Worm (Caenorhabditis elegans): ENCODE measurements around the gene T24D5.6.

- no peak for TF ChIP-seq nhr-237 (tag; optimal IDR thresholded peaks at IDR 0.05)
- no peak for TF ChIP-seq ama-1 (optimal IDR thresholded peaks at IDR 0.05)
- no peak for TF ChIP-seq daf-12 (tag; optimal IDR thresholded peaks at IDR 0.05)
- no peak for TF ChIP-seq aly-2 (tag; optimal IDR thresholded peaks at IDR 0.05)
- TF ChIP-seq fkh-10 (GFP tag; optimal IDR thresholded peaks at IDR 0.05), result no peak
These were observed 17.1 kb upstream of the T24D5.6 start, which contains the start of gene T24D5.2 for ce11 chrX:12586352-12586751.
